Worm (Caenorhabditis elegans) whole organism, early embryonic: ENCODE results near the gene tat-3.

Experiments used
- ama-1 ChIP-seq: fragments of 150-350 bp; optimal IDR thresholded peaks from 2 replicates; lab custom pipeline; 2014
- flt-1 ChIP-seq: fragments of 200-800 bp; sonication (Bioruptor generic); IDR thresholded peaks from 2 replicates; pipeline ENCODE4 v1.3.6; 2022; ENCODE audit warnings: missing genetic modification characterization, missing compliant biosample characterization
- hmbx-1 ChIP-seq: sonication (generic microtip); optimal IDR thresholded peaks from 2 replicates; lab custom pipeline; 2016; ENCODE audit warnings: mild to moderate bottlenecking, missing genetic modification characterization, missing compliant biosample characterization
- hnd-1 ChIP-seq: sonication (generic microtip); optimal IDR thresholded peaks from 2 replicates; lab custom pipeline; 2016; ENCODE audit warnings: missing genetic modification characterization, missing compliant biosample characterization
- scrt-1 ChIP-seq: fragments of 200-800 bp; sonication (Bioruptor generic); IDR thresholded peaks from 2 replicates; pipeline ENCODE4 v1.3.6; 2022; ENCODE audit warnings: missing genetic modification characterization, missing compliant biosample characterization
- tbx-37 ChIP-seq: fragments of 200-800 bp; sonication (Bioruptor generic); conservative IDR thresholded peaks from 2 replicates; pipeline ENCODE4 v1.3.6; 2022; ENCODE audit warnings: missing genetic modification reagents, missing genetic modification characterization, missing compliant biosample characterization

ce11 chrIII:10718078-10718477, 12.4 kb downstream of the tat-3 start:
- TF ChIP-seq ama-1 (lab: Kevin White, UChicago), result no peak
- no peak for TF ChIP-seq hmbx-1 (tag; lab: Kevin White, UChicago)
- no peak for TF ChIP-seq flt-1
- no peak for TF ChIP-seq scrt-1 (GFP tag; lab: Robert Waterston, UW)
- TF ChIP-seq hnd-1 (tag; lab: Kevin White, UChicago), result no peak
- no peak for TF ChIP-seq tbx-37 (GFP tag; lab: Robert Waterston, UW)
